Fruit fly (Drosophila melanogaster) whole organism, wandering third instar larva: ENCODE measurements around the gene Atet.
A peak's percentile ranks its signal among the peaks of the same experiment; 100 is the strongest.

Source experiments
- OdsH ChIP-seq: fragments of 200-800 bp; sonication (Bioruptor generic); optimal IDR thresholded peaks from 2 replicates; lab custom pipeline; 2016; ENCODE audit warnings: missing biosample characterization, mild to moderate bottlenecking, missing genetic modification characterization
- sage ChIP-seq: fragments of 200-800 bp; sonication (Bioruptor generic); optimal IDR thresholded peaks from 2 replicates; lab custom pipeline; 2016; ENCODE audit warnings: missing biosample characterization, mild to moderate bottlenecking, missing genetic modification characterization

DNA sequence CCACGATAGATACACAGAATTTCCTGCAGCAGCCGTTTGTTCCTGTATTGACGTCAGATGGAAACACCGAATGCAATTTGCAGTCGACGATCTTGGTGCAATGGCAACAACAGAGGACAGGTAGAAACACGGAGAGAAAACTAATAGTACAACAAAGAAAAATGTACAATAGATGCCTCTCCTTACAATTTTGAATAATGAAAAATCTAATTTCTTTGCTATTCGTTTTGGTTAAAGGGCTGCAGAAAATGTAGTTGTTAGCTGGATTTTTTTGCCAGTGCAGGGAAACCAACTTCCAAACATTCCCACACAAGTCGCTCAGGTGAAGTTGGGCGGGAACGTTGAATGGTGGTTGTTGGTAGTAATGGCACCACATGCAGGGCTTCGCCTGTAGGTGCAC lies 46.6 kb upstream of the Atet start:
- TF ChIP-seq OdsH (peak; percentile 85), sage (GFP tag; lab: Kevin White, UChicago) (peak; percentile 44)
